Worm (Caenorhabditis elegans) whole organism, early embryonic: Measurements from ENCODE around the gene rha-1.

Experiments used
- F13C5.2 ChIP-seq: sonication (generic microtip); optimal IDR thresholded peaks from 2 replicates; lab custom pipeline; 2017; ENCODE audit warnings: mild to moderate bottlenecking, missing genetic modification characterization, inconsistent platforms, missing compliant biosample characterization
- aly-1 ChIP-seq: sonication (generic microtip); optimal IDR thresholded peaks from 2 replicates; lab custom pipeline; 2016; ENCODE audit warnings: missing genetic modification characterization, missing compliant biosample characterization
- ama-1 ChIP-seq: fragments of 150-350 bp; optimal IDR thresholded peaks from 2 replicates; lab custom pipeline; 2014
- ceh-36 ChIP-seq: sonication (generic microtip); optimal IDR thresholded peaks from 2 replicates; lab custom pipeline; 2016; ENCODE audit warnings: missing genetic modification characterization, inconsistent platforms, missing compliant biosample characterization
- hnd-1 ChIP-seq: sonication (generic microtip); optimal IDR thresholded peaks from 2 replicates; lab custom pipeline; 2016; ENCODE audit warnings: missing genetic modification characterization, missing compliant biosample characterization

DNA sequence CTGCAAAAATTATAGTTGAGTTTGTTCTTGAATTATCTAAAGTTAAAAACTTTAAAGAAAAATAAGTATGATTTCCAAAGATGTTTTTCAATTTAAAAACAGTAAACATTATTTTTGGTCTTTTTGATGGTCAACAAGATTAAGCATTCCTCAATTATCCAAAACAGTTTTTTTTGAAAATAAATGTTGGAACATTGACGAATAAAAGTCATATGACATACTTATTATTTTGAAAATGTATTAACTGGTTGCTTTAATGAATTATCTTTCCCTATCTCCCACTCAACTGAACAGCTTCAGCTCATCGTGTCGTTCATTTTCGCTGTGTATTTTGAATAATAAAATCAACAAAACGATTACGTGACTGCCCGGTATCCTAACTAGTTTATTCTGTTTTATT, 26.4 kb downstream of the rha-1 start:
- TF ChIP-seq ceh-36 (tag; lab: Kevin White, UChicago) (no peak), ama-1 (lab: Kevin White, UChicago) (no peak), hnd-1 (no peak), F13C5.2 (tag; lab: Kevin White, UChicago) (no peak), aly-1 (tag; lab: Kevin White, UChicago) (no peak)
